Worm (Caenorhabditis elegans) whole organism, L3 larva: ENCODE measurements around the gene F38B2.3.

Experiments
- fkh-10 ChIP-seq: sonication (generic microtip); optimal IDR thresholded peaks from 2 replicates; lab custom pipeline; 2017; ENCODE audit warnings: missing biosample characterization, missing genetic modification reagents, missing genetic modification characterization
- mdl-1 ChIP-seq: fragments of 150-350 bp; optimal IDR thresholded peaks from 2 replicates; lab custom pipeline; 2014; ENCODE audit warnings: missing biosample characterization, missing genetic modification characterization
- nhr-11 ChIP-seq: fragments of 150-350 bp; optimal IDR thresholded peaks from 2 replicates; lab custom pipeline; 2014; ENCODE audit warnings: missing biosample characterization, missing genetic modification characterization
- nhr-12 ChIP-seq: fragments of 150-350 bp; optimal IDR thresholded peaks from 2 replicates; lab custom pipeline; 2014; ENCODE audit warnings: missing biosample characterization, missing genetic modification characterization
- nhr-237 ChIP-seq: fragments of 150-350 bp; optimal IDR thresholded peaks from 2 replicates; lab custom pipeline; 2014; ENCODE audit warnings: missing biosample characterization, missing genetic modification characterization
- nhr-25 ChIP-seq: sonication (generic microtip); optimal IDR thresholded peaks from 2 replicates; lab custom pipeline; 2017; ENCODE audit warnings: missing biosample characterization, missing genetic modification characterization
- nhr-76 ChIP-seq: fragments of 150-350 bp; sonication (generic microtip); optimal IDR thresholded peaks from 5 replicates; lab custom pipeline; 2014; ENCODE audit warnings: missing biosample characterization, missing genetic modification characterization
- sea-2 ChIP-seq: fragments of 150-350 bp; sonication (generic microtip); optimal IDR thresholded peaks from 4 replicates; lab custom pipeline; 2014; ENCODE audit warnings: missing biosample characterization, missing genetic modification reagents, missing genetic modification characterization
- tbx-2 ChIP-seq: sonication (generic microtip); optimal IDR thresholded peaks from 2 replicates; lab custom pipeline; 2016; ENCODE audit warnings: mild to moderate bottlenecking, missing genetic modification characterization, missing compliant biosample characterization
- unc-62 ChIP-seq: fragments of 150-350 bp; sonication (generic microtip); optimal IDR thresholded peaks from 4 replicates; lab custom pipeline; 2014; ENCODE audit warnings: missing biosample characterization, missing genetic modification reagents, missing genetic modification characterization
- ztf-4 ChIP-seq: fragments of 150-350 bp; optimal IDR thresholded peaks from 2 replicates; lab custom pipeline; 2014; ENCODE audit warnings: missing biosample characterization, missing genetic modification characterization

DNA sequence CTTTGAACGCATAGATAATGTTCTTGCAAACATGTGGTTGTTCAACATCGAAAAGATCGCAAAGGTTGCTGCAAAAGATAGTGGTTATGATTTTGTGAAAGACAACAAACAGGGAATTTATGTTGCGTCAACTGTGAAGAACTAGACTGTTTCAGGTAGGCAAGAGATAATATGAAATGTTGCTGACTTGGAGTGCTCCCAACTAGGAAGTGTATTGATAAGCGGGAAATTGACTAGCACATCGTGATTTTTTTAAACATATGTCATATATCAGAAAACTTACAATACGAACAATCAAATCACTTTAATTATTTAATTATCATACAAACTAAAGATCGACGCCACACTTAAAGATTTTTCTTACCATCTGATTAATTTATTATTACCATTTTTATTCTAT, 37.1 kb upstream of the F38B2.3 start:
- TF ChIP-seq mdl-1 = no peak
- no peak for TF ChIP-seq unc-62
- TF ChIP-seq sea-2 = no peak
- no peak for TF ChIP-seq nhr-76 (tag; lab: Kevin White, UChicago)
- TF ChIP-seq ztf-4 (tag; lab: Kevin White, UChicago) = no peak
- TF ChIP-seq nhr-237 = no peak
- TF ChIP-seq tbx-2 (tag; lab: Kevin White, UChicago) = no peak
- TF ChIP-seq nhr-12 = no peak
- TF ChIP-seq nhr-25 (tag; lab: Kevin White, UChicago) = no peak
- no peak for TF ChIP-seq fkh-10 (GFP tag; lab: Kevin White, UChicago)
- no peak for TF ChIP-seq nhr-11 (tag; lab: Kevin White, UChicago)
